Worm (Caenorhabditis elegans): ENCODE results near the gene nhr-84.

DNA sequence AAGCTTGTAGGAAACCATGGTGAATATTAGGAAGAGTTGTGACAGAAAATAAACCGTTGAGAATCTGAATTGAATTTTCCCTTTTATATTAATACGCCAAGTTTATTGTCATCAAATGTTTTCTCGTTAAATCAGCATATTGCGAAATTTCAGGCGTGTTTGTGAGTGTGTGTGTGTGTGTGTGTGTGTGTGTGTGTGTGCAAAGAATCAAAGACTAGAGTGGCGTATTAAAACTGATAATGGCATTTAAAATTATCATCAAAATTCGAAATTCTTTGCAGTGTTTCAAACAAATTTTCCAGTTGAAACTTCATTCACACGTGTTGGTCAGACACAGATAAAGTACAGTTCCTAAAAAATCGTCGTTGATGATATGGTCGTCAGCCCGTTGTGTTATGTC, 36.5 kb upstream of the nhr-84 start, which contains the start of gene gst-38:
- no peak for TF ChIP-seq sox-4 (tag; optimal IDR thresholded peaks at IDR 0.05)
- TF ChIP-seq dpl-1 (GFP tag; optimal IDR thresholded peaks at IDR 0.05), result no peak
- no peak for TF ChIP-seq skn-1 (tag; optimal IDR thresholded peaks at IDR 0.05)

Measured in whole organism, L1 larva.